Worm (Caenorhabditis elegans) whole organism, midembryonic: ENCODE results near the gene tsp-10.

Source experiments
- T22C8.4 ChIP-seq: fragments of 200-800 bp; sonication (Bioruptor generic); IDR thresholded peaks from 2 replicates; pipeline ENCODE4 v1.3.6; 2022; ENCODE audit warnings: missing genetic modification characterization, missing compliant biosample characterization
- cog-1 ChIP-seq: sonication (generic microtip); optimal IDR thresholded peaks from 2 replicates; lab custom pipeline; 2016; ENCODE audit warnings: missing genetic modification characterization, missing compliant biosample characterization
- flt-1 ChIP-seq: fragments of 200-800 bp; sonication (Bioruptor generic); IDR thresholded peaks from 2 replicates; pipeline ENCODE4 v1.3.6; 2022; ENCODE audit warnings: missing genetic modification characterization, missing compliant biosample characterization
- ref-1 ChIP-seq: fragments of 200-800 bp; sonication (Bioruptor generic); conservative IDR thresholded peaks from 2 replicates; pipeline ENCODE4 v1.3.6; 2022; ENCODE audit warnings: missing genetic modification reagents, missing genetic modification characterization, missing compliant biosample characterization
- tab-1 ChIP-seq: fragments of 200-800 bp; sonication (Bioruptor generic); IDR thresholded peaks from 2 replicates; pipeline ENCODE4 v1.3.6; 2022; ENCODE audit warnings: missing genetic modification characterization, missing compliant biosample characterization
- ztf-23 ChIP-seq: fragments of 200-800 bp; sonication (Bioruptor generic); IDR thresholded peaks from 2 replicates; pipeline ENCODE4 v1.3.6; 2022; ENCODE audit warnings: missing genetic modification reagents, missing genetic modification characterization, missing compliant biosample characterization

- TF ChIP-seq flt-1: no peak
- no peak for TF ChIP-seq T22C8.4 (GFP tag; lab: Robert Waterston, UW)
- TF ChIP-seq ztf-23: no peak
- TF ChIP-seq cog-1 (tag; lab: Kevin White, UChicago): no peak
- TF ChIP-seq tab-1: no peak
- no peak for TF ChIP-seq ref-1
Observed at ce11 chrII:6752027-6752426, 33.6 kb downstream of the tsp-10 start, which contains the start of gene F41G3.19.
